Fruit fly (Drosophila melanogaster) whole organism, pupa: ENCODE data around the gene CG11811.

ENCODE experiments used
- CG10348 ChIP-seq: fragments of 200-800 bp; sonication (Bioruptor generic); IDR thresholded peaks from 2 replicates; pipeline ENCODE4 v1.3.6; 2022; ENCODE audit warnings: missing biosample characterization, missing genetic modification characterization
- CG12605 ChIP-seq: fragments of 200-800 bp; sonication (Bioruptor generic); IDR thresholded peaks from 2 replicates; pipeline ENCODE4 v1.3.6; 2022; ENCODE audit warnings: missing biosample characterization, missing genetic modification characterization
- CG13204 ChIP-seq: fragments of 200-800 bp; sonication (Bioruptor generic); optimal IDR thresholded peaks from 2 replicates; lab custom pipeline; 2018; ENCODE audit warnings: missing biosample characterization, mild to moderate bottlenecking, missing genetic modification characterization, moderate library complexity
- CG14655 ChIP-seq: fragments of 200-800 bp; sonication (Bioruptor generic); optimal IDR thresholded peaks from 3 replicates; lab custom pipeline; 2017; ENCODE audit warnings: mild to moderate bottlenecking, missing biosample characterization, missing genetic modification reagents, missing genetic modification characterization
- CG15710 ChIP-seq: fragments of 200-800 bp; sonication (Bioruptor generic); optimal IDR thresholded peaks from 2 replicates; lab custom pipeline; 2018; ENCODE audit warnings: missing biosample characterization, mild to moderate bottlenecking, missing genetic modification characterization, moderate library complexity
- CG17806 ChIP-seq: fragments of 200-800 bp; sonication (Bioruptor generic); optimal IDR thresholded peaks from 2 replicates; lab custom pipeline; 2018; ENCODE audit warnings: missing biosample characterization, mild to moderate bottlenecking, missing genetic modification characterization, moderate library complexity
- CG32121 ChIP-seq: fragments of 200-800 bp; sonication (Bioruptor generic); IDR thresholded peaks from 2 replicates; pipeline ENCODE4 v1.3.6; 2022; ENCODE audit warnings: missing biosample characterization, missing genetic modification characterization
- CG34367 ChIP-seq: fragments of 200-800 bp; sonication (Bioruptor generic); optimal IDR thresholded peaks from 2 replicates; lab custom pipeline; 2018; ENCODE audit warnings: missing biosample characterization, mild to moderate bottlenecking, missing genetic modification characterization
- CG4496 ChIP-seq: fragments of 200-800 bp; sonication (Bioruptor generic); IDR thresholded peaks from 3 replicates; pipeline ENCODE4 v1.3.6; 2022; ENCODE audit warnings: missing biosample characterization, missing genetic modification characterization
- CG8159 ChIP-seq: fragments of 200-800 bp; sonication (Bioruptor generic); optimal IDR thresholded peaks from 3 replicates; lab custom pipeline; 2018; ENCODE audit warnings: missing biosample characterization, mild to moderate bottlenecking, missing genetic modification characterization, moderate library complexity
- CG8301 ChIP-seq: fragments of 200-800 bp; sonication (Bioruptor generic); optimal IDR thresholded peaks from 2 replicates; lab custom pipeline; 2018; ENCODE audit warnings: missing biosample characterization, mild to moderate bottlenecking, missing genetic modification characterization
- CG9948 ChIP-seq: fragments of 200-800 bp; sonication (Bioruptor generic); optimal IDR thresholded peaks from 2 replicates; lab custom pipeline; 2018; ENCODE audit warnings: missing biosample characterization, mild to moderate bottlenecking, missing genetic modification characterization, moderate library complexity
- D1 ChIP-seq: fragments of 200-800 bp; sonication (Bioruptor generic); optimal IDR thresholded peaks from 2 replicates; lab custom pipeline; 2018; ENCODE audit warnings: missing biosample characterization, mild to moderate bottlenecking, missing genetic modification characterization, moderate library complexity
- EcR ChIP-seq: fragments of 200-800 bp; sonication (Bioruptor generic); optimal IDR thresholded peaks from 3 replicates; lab custom pipeline; 2019; ENCODE audit warnings: missing biosample characterization, missing genetic modification characterization, mild to moderate bottlenecking, moderate library complexity, missing genetic modification reagents
- Ets98B ChIP-seq: fragments of 200-800 bp; sonication (Bioruptor generic); IDR thresholded peaks from 2 replicates; pipeline ENCODE4 v1.3.6; 2022; ENCODE audit warnings: missing biosample characterization, missing genetic modification characterization
- Pif1A ChIP-seq: fragments of 200-800 bp; sonication (Bioruptor generic); optimal IDR thresholded peaks from 3 replicates; lab custom pipeline; 2016; ENCODE audit warnings: missing biosample characterization, missing genetic modification characterization
- Pif1B ChIP-seq: fragments of 200-800 bp; sonication (Bioruptor generic); optimal IDR thresholded peaks from 3 replicates; lab custom pipeline; 2016; ENCODE audit warnings: missing biosample characterization, missing genetic modification characterization
- Snoo ChIP-seq: fragments of 200-800 bp; sonication (Bioruptor generic); optimal IDR thresholded peaks from 3 replicates; lab custom pipeline; 2017; ENCODE audit warnings: missing biosample characterization, mild to moderate bottlenecking, missing genetic modification characterization, inconsistent platforms
- fd96Ca ChIP-seq: fragments of 200-800 bp; sonication (Bioruptor generic); IDR thresholded peaks from 3 replicates; pipeline ENCODE4 v1.3.6; 2022; ENCODE audit warnings: missing biosample characterization, missing genetic modification characterization
- gl ChIP-seq: fragments of 200-800 bp; sonication (Bioruptor generic); optimal IDR thresholded peaks from 2 replicates; lab custom pipeline; 2018; ENCODE audit warnings: missing biosample characterization, mild to moderate bottlenecking, missing genetic modification characterization
- rn ChIP-seq: fragments of 200-800 bp; sonication (Bioruptor generic); IDR thresholded peaks from 2 replicates; pipeline ENCODE4 v1.3.6; 2022; ENCODE audit warnings: missing biosample characterization, missing genetic modification characterization

Gene CG11811

dm6 chr3L:10683899-10684340 lies 6.9 kb upstream of the CG11811 start:
- TF ChIP-seq D1 (peak; percentile 46), CG9948 (tag; lab: Kevin White, UChicago) (peak; percentile 68), CG13204 (no peak), CG34367 (tag; lab: Kevin White, UChicago) (no peak), CG12605 (GFP tag; lab: Robert Waterston, UW) (peak; percentile 51), CG15710 (tag; lab: Kevin White, UChicago) (peak; percentile 47), CG4496 (GFP tag; lab: Robert Waterston, UW) (peak; percentile 86), Pif1A (GFP tag; lab: Kevin White, UChicago) (peak; percentile 85), CG14655 (no peak), EcR (GFP tag; lab: Kevin White, UChicago) (no peak), CG8159 (tag; lab: Kevin White, UChicago) (peak; percentile 68), CG8301 (tag; lab: Kevin White, UChicago) (peak; percentile 87), CG10348 (GFP tag; lab: Robert Waterston, UW) (peak; percentile 73), rn (GFP tag; lab: Robert Waterston, UW) (peak; percentile 74), Ets98B (GFP tag; lab: Robert Waterston, UW) (peak; percentile 78), Snoo (tag; lab: Kevin White, UChicago) (peak; percentile 21), CG17806 (tag; lab: Kevin White, UChicago) (peak; percentile 71), gl (tag; lab: Kevin White, UChicago) (no peak), fd96Ca (peak; percentile 86), Pif1B (GFP tag; lab: Kevin White, UChicago) (peak; percentile 64), CG32121 (GFP tag; lab: Robert Waterston, UW) (peak; percentile 82)

dm6 chr3L:10684492-10684891 lies 6.3 kb upstream of the CG11811 start:
- no peak for TF ChIP-seq D1
- no peak for TF ChIP-seq CG8159 (tag; lab: Kevin White, UChicago)
- TF ChIP-seq CG12605 (GFP tag; lab: Robert Waterston, UW): no peak
- no peak for TF ChIP-seq Pif1B (GFP tag; lab: Kevin White, UChicago)
- no peak for TF ChIP-seq rn (GFP tag; lab: Robert Waterston, UW)
- no peak for TF ChIP-seq EcR (GFP tag; lab: Kevin White, UChicago)
- no peak for TF ChIP-seq CG14655
- no peak for TF ChIP-seq gl (tag; lab: Kevin White, UChicago)
- no peak for TF ChIP-seq CG32121 (GFP tag; lab: Robert Waterston, UW)
- no peak for TF ChIP-seq Ets98B (GFP tag; lab: Robert Waterston, UW)
- no peak for TF ChIP-seq CG9948 (tag; lab: Kevin White, UChicago)
- TF ChIP-seq CG4496 (GFP tag; lab: Robert Waterston, UW): no peak
- TF ChIP-seq, all 21 proteins: peak for 0

dm6 chr3L:10686625-10687024 lies 4.2 kb upstream of the CG11811 start:
- TF ChIP-seq Pif1A (GFP tag; lab: Kevin White, UChicago): no peak
- no peak for TF ChIP-seq CG9948 (tag; lab: Kevin White, UChicago)
- no peak for TF ChIP-seq CG8159 (tag; lab: Kevin White, UChicago)
- no peak for TF ChIP-seq EcR (GFP tag; lab: Kevin White, UChicago)
- TF ChIP-seq rn (GFP tag; lab: Robert Waterston, UW): no peak
- no peak for TF ChIP-seq CG15710 (tag; lab: Kevin White, UChicago)
- TF ChIP-seq gl (tag; lab: Kevin White, UChicago): no peak
- TF ChIP-seq, all 21 proteins: peak for 0

- TF ChIP-seq D1 (no peak), CG14655 (no peak), fd96Ca (no peak), CG9948 (tag; lab: Kevin White, UChicago) (no peak), Snoo (tag; lab: Kevin White, UChicago) (no peak), gl (tag; lab: Kevin White, UChicago) (no peak), CG4496 (GFP tag; lab: Robert Waterston, UW) (no peak), CG13204 (no peak), CG15710 (tag; lab: Kevin White, UChicago) (no peak), Pif1A (GFP tag; lab: Kevin White, UChicago) (no peak), CG32121 (GFP tag; lab: Robert Waterston, UW) (no peak), Pif1B (GFP tag; lab: Kevin White, UChicago) (no peak), CG8301 (tag; lab: Kevin White, UChicago) (no peak)
Measured at dm6 chr3L:10692459-10693217, 1.8 kb downstream of the CG11811 start, which contains the start of gene CG33493. TSS of gene CG33493 (minus strand) at chr3L:10693167.

- peak; percentile 52 for TF ChIP-seq D1
- TF ChIP-seq fd96Ca: no peak
- no peak for TF ChIP-seq CG14655
- TF ChIP-seq CG13204: no peak
- no peak for TF ChIP-seq EcR (GFP tag; lab: Kevin White, UChicago)
- no peak for TF ChIP-seq Ets98B (GFP tag; lab: Robert Waterston, UW)
Measured at dm6 chr3L:10693709-10694403, 3.0 kb downstream of the CG11811 start, which contains the start of gene ND-13B. TSS of gene ND-13B (minus strand) at chr3L:10694108.
